ENCODE assay signal across 1 worm cellular context in the genomic region with DNA sequence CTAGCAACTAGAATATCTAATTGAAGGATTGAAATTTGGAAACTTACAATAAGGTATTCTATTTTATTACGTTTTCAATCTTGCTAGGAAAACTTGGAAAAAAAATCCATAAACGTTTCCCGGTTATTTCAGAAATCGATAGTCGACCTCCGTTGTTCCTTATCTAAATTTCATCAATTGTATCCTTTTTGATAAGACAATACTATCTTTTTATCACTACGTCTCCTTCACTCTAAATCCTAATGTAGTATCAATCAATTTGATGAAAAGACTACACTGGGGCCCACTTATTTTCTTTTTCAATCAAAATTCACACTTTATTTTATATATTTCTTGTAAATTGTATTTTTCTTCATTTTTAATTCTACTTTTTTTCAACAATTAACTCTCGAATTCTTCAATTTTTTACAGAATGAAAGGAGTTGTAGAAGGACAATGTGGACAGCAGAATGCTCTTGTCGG.
TF ChIP-seq lines count a peak whose summit lies in the region.

Gene prx-5, plus strand, starts transcription at position 412 of the 462 bp plus-strand sequence.

TF ChIP-seq in whole organism, L1 larva, 84 proteins besides CTCF, POLR2A, EP300 and RAD21 (continued from another document):
- TF ChIP-seq pqm-1 (tag; optimal IDR thresholded peaks at IDR 0.05; lab: Kevin White, UChicago) (no peak), dsc-1 (tag; optimal IDR thresholded peaks at IDR 0.05; lab: Kevin White, UChicago) (no peak)
